Worm (Caenorhabditis elegans) whole organism, L1 larva: ENCODE results near the gene cup-15.

ENCODE experiments used
- blmp-1 ChIP-seq: fragments of 150-350 bp; optimal IDR thresholded peaks from 2 replicates; lab custom pipeline; 2014; ENCODE audit warnings: missing biosample characterization, missing genetic modification characterization
- egl-27 ChIP-seq, 2 experiments: fragments of 150-350 bp in 1 of 2; sonication (generic microtip); optimal IDR thresholded peaks; 3 replicates each; lab custom pipeline; 2017 to 2018; ENCODE audit warnings: missing biosample characterization in 2 of 2, missing genetic modification characterization in 2 of 2, missing genetic modification reagents in 2 of 2
- grh-1 ChIP-seq: fragments of 200-800 bp; sonication (Bioruptor generic); IDR thresholded peaks from 2 replicates; pipeline ENCODE4 v1.3.6; 2022; ENCODE audit warnings: missing genetic modification reagents, missing genetic modification characterization, missing compliant biosample characterization
- hlh-4 ChIP-seq: sonication (generic microtip); optimal IDR thresholded peaks from 2 replicates; lab custom pipeline; 2016; ENCODE audit warnings: mild to moderate bottlenecking, missing genetic modification characterization, missing compliant biosample characterization
- mdl-1 ChIP-seq, 2 experiments: fragments of 150-350 bp; optimal IDR thresholded peaks; 2 replicates each; lab custom pipeline; 2014 to 2017; ENCODE audit warnings: missing biosample characterization in 2 of 2, missing genetic modification characterization in 2 of 2, inconsistent platforms in 1 of 2
- pqm-1 ChIP-seq: sonication (generic microtip); optimal IDR thresholded peaks from 3 replicates; lab custom pipeline; 2017; ENCODE audit warnings: missing biosample characterization, missing genetic modification characterization
- ztf-11 ChIP-seq, 2 experiments: sonication (generic microtip); optimal IDR thresholded peaks; 2 replicates each; lab custom pipeline; 2016 to 2017; ENCODE audit warnings: missing genetic modification characterization in 2 of 2, missing biosample characterization in 1 of 2, missing compliant biosample characterization in 1 of 2

DNA sequence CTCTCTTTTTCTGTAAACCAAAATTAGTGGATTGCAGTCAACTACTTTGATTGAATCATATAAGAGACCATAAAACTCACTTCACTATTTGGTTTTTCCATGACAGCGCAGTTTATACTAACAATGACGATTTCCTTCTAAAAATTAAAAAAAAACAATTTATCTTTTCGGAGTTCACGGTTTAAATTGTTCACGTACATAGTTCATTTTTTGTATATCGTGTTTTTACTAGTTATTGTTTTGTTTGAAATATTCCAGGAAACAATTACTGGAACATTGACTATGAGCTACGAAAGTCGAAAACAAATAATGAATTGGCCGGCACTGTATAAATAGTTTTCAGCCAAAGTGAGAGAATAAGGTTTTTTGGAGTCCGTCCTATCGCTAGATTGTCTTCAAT is 39.9 kb downstream of the cup-15 start, which contains the start of gene lido-17:
- TF ChIP-seq ztf-11 (tag; optimal IDR thresholded peaks at IDR 0.05; lab: Kevin White, UChicago) = no peak
- no peak for TF ChIP-seq blmp-1
- no peak for TF ChIP-seq grh-1 (GFP tag; lab: Robert Waterston, UW)
- no peak for TF ChIP-seq hlh-4
- no peak for TF ChIP-seq egl-27 (tag; optimal IDR thresholded peaks at IDR 0.05; lab: Kevin White, UChicago)
- TF ChIP-seq pqm-1 (tag; lab: Kevin White, UChicago) = no peak
- no peak for TF ChIP-seq mdl-1 (tag; optimal IDR thresholded peaks at IDR 0.05; lab: Kevin White, UChicago)
